Worm (Caenorhabditis elegans): ENCODE data around the gene pqn-83.

pqn-83 gene

DNA sequence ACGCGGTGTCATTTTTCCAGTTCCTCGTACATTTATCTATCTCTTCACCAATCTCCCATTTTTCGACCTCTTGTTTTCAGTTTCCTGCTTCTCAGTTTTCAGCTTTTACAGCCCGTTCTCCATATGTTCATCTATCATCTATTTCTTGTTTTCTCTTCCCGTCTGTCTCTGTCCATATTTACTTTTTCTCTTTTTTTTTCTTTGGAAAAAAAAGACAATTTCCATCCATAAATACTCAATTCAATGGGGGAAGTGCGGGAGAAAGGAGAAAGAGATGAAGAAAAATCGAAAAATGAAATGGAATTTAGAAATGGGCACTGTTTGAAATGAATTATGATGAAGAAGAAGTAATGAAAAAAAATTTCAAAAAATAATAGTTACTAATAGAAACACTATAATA lies 41.1 kb downstream of the pqn-83 start:
- TF ChIP-seq tab-1 (GFP tag; IDR thresholded peaks at IDR 0.05) = no peak
- no peak for TF ChIP-seq ztf-29 (GFP tag; IDR thresholded peaks at IDR 0.05)
- no peak for TF ChIP-seq cog-1 (tag; optimal IDR thresholded peaks at IDR 0.05)

DNA sequence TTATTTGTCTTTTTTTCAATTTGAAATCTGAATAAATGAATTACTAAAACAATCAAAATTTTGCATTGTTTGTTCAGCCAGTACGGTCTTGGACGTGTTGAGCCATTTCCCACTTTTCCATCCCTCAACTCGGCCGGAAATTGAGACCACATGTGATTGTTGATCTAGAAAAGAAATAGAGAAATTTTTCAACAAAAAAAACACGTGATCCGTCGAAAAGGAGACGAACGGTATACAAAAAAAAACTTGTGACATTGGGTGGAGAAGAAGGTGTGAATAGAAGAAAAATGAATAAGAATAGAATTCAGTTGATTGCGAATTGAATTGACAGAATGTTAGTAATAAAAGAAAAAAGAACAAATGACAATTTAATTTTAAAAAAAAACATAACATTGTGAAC lies 42.5 kb downstream of the pqn-83 start:
- no peak for TF ChIP-seq T22C8.4 (GFP tag; IDR thresholded peaks at IDR 0.05)
- no peak for TF ChIP-seq tab-1 (GFP tag; IDR thresholded peaks at IDR 0.05)
- TF ChIP-seq cog-1 (tag; optimal IDR thresholded peaks at IDR 0.05) = no peak
- no peak for TF ChIP-seq ztf-29 (GFP tag; IDR thresholded peaks at IDR 0.05)
- no peak for TF ChIP-seq flt-1 (GFP tag; IDR thresholded peaks at IDR 0.05)
- TF ChIP-seq ref-1 (GFP tag; conservative IDR thresholded peaks at IDR 0.05) = no peak
- no peak for TF ChIP-seq ztf-23 (GFP tag; IDR thresholded peaks at IDR 0.05)
- no peak for TF ChIP-seq med-1 (GFP tag; optimal IDR thresholded peaks at IDR 0.05; ENCODE audit: insufficient read depth)
- no peak for TF ChIP-seq klf-2 (GFP tag; conservative IDR thresholded peaks at IDR 0.05)

DNA sequence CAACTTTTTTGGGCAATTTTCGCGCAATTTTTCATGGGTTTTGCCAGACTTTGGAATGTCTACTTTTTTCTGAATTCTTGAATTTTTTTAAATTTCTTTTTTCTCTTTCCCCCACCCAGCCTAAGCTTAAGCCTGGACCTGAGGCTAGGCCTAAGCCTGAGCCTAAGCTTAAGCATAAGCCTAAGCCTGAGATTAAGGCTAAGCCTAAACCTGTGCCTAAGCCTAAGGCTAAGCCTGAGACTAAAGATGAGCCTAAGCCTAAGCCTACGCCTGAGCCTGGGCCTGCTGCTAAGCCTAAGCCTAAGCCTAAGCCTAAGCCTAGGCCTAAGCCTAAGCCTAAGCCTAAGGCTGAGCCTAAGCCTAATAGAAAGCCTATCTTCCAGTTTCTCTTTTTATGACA lies 43.0 kb downstream of the pqn-83 start:
- TF ChIP-seq tab-1 (GFP tag; IDR thresholded peaks at IDR 0.05) (no peak), ztf-29 (GFP tag; IDR thresholded peaks at IDR 0.05) (peak; percentile 58; the same call in 1 of the 2 replicates), ref-1 (GFP tag; conservative IDR thresholded peaks at IDR 0.05) (no peak)

DNA sequence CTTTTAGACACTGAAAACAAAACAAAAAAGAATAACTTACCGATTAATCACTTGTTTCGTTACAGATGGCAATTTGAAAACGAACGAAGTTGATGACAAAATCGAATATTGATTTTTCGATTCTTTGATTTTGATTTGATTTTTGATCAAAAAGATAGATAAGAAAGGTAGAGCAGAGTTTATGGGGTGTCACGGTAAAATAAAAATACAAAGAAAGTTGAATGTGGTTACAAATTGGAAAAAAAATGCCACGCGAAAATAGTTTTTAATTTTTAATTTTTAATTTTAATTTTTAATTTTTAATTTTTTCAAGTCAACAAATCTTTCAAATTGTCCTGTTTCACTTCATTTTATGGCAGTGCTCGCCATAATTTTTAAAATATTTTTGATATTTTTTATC lies 43.9 kb downstream of the pqn-83 start, which contains the start of gene F54F12.1:
Gene F54F12.1 (minus strand): TSS at position 101 of the 400 bp plus-strand sequence.
- TF ChIP-seq cog-1 (tag; optimal IDR thresholded peaks at IDR 0.05) (no peak), ztf-23 (GFP tag; IDR thresholded peaks at IDR 0.05) (no peak), ztf-29 (GFP tag; IDR thresholded peaks at IDR 0.05) (no peak), tab-1 (GFP tag; IDR thresholded peaks at IDR 0.05) (no peak), T22C8.4 (GFP tag; IDR thresholded peaks at IDR 0.05) (no peak), flt-1 (GFP tag; IDR thresholded peaks at IDR 0.05) (no peak)

DNA sequence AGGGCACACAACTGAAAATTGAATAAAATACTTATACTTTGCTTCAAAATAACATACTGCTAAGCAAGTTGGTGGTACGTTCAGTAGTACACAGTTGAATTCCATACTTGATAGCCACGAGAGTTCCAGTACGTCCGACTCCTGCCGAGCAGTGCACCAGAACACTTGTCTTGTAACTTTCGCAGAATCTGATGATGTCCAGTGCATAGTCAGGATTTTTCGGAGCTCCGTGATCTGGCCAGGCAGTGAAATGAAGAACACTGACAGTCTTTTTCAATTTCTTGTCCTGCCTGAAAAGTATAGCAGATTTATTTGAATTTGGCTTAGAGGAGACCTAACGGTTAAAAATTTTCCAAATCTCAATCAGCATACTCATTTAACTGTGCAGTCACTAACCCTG lies 49.3 kb downstream of the pqn-83 start:
- TF ChIP-seq flt-1 (GFP tag; IDR thresholded peaks at IDR 0.05) = no peak
- TF ChIP-seq T22C8.4 (GFP tag; IDR thresholded peaks at IDR 0.05) = no peak
- TF ChIP-seq ztf-29 (GFP tag; IDR thresholded peaks at IDR 0.05) = no peak
- TF ChIP-seq cog-1 (tag; optimal IDR thresholded peaks at IDR 0.05) = no peak
- TF ChIP-seq tab-1 (GFP tag; IDR thresholded peaks at IDR 0.05) = no peak
- no peak for TF ChIP-seq med-1 (GFP tag; optimal IDR thresholded peaks at IDR 0.05; ENCODE audit: insufficient read depth)
- TF ChIP-seq ztf-23 (GFP tag; IDR thresholded peaks at IDR 0.05) = no peak

DNA sequence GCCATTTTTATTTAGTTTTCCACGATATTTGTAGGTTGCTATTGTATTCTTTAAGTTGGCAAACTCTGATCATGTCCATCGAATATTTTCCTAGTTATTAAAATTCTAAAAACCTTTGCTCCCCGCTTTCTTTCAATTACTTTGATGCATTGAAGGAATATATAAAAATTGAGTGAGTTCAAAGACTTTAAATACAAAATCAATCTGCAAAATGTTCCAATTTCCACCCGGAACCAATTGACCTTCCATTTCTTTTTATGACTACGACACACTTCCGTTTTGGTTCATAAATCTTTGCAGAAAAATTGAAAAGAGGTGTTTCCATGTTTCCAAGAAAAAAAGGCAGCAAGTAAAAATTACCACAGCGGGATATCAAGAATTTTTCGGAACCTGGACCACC lies 59.5 kb downstream of the pqn-83 start, which contains the start of gene F54F12.2:
Gene F54F12.2 (plus strand): TSS at position 301 of the 400 bp plus-strand sequence.
- no peak for TF ChIP-seq ref-1 (GFP tag; conservative IDR thresholded peaks at IDR 0.05)
- no peak for TF ChIP-seq ztf-29 (GFP tag; IDR thresholded peaks at IDR 0.05)
- TF ChIP-seq tab-1 (GFP tag; IDR thresholded peaks at IDR 0.05) = no peak
- TF ChIP-seq flt-1 (GFP tag; IDR thresholded peaks at IDR 0.05) = no peak
- no peak for TF ChIP-seq T22C8.4 (GFP tag; IDR thresholded peaks at IDR 0.05)
- no peak for TF ChIP-seq cog-1 (tag; optimal IDR thresholded peaks at IDR 0.05)
- TF ChIP-seq klf-2 (GFP tag; conservative IDR thresholded peaks at IDR 0.05) = no peak
- TF ChIP-seq med-1 (GFP tag; optimal IDR thresholded peaks at IDR 0.05; ENCODE audit: insufficient read depth) = no peak
- TF ChIP-seq ztf-23 (GFP tag; IDR thresholded peaks at IDR 0.05) = no peak
